Worm (Caenorhabditis elegans) whole organism, L2 larva: ENCODE results near the gene clec-149.

Experiments used
- C34F6.9 ChIP-seq: fragments of 150-350 bp; optimal IDR thresholded peaks from 2 replicates; lab custom pipeline; 2014; ENCODE audit warnings: missing biosample characterization, missing genetic modification characterization
- F13H6.1 ChIP-seq: sonication (generic microtip); optimal IDR thresholded peaks from 2 replicates; lab custom pipeline; 2016; ENCODE audit warnings: missing genetic modification characterization, missing compliant biosample characterization
- R02D3.7 ChIP-seq: fragments of 150-350 bp; optimal IDR thresholded peaks from 2 replicates; lab custom pipeline; 2014; ENCODE audit warnings: missing biosample characterization, missing genetic modification characterization
- Y55F3AM.14 ChIP-seq: fragments of 200-800 bp; sonication (Bioruptor generic); optimal IDR thresholded peaks from 2 replicates; lab custom pipeline; 2018; ENCODE audit warnings: mild to moderate bottlenecking, missing genetic modification characterization, missing compliant biosample characterization
- alr-1 ChIP-seq: fragments of 150-350 bp; optimal IDR thresholded peaks from 2 replicates; lab custom pipeline; 2014; ENCODE audit warnings: missing biosample characterization, missing genetic modification characterization
- ama-1 ChIP-seq: fragments of 150-350 bp; optimal IDR thresholded peaks from 2 replicates; lab custom pipeline; 2018; ENCODE audit warnings: inconsistent platforms
- ceh-82 ChIP-seq: fragments of 150-350 bp; optimal IDR thresholded peaks from 2 replicates; lab custom pipeline; 2014; ENCODE audit warnings: missing biosample characterization, missing genetic modification characterization
- crh-2 ChIP-seq: sonication (generic microtip); optimal IDR thresholded peaks from 2 replicates; lab custom pipeline; 2017; ENCODE audit warnings: missing biosample characterization, missing genetic modification characterization
- dmd-4 ChIP-seq: sonication (generic microtip); optimal IDR thresholded peaks from 2 replicates; lab custom pipeline; 2017; ENCODE audit warnings: missing biosample characterization, missing genetic modification characterization
- egl-27 ChIP-seq: sonication (generic microtip); optimal IDR thresholded peaks from 3 replicates; lab custom pipeline; 2017; ENCODE audit warnings: missing biosample characterization, missing genetic modification reagents, missing genetic modification characterization
- elt-3 ChIP-seq: sonication (generic microtip); optimal IDR thresholded peaks from 2 replicates; lab custom pipeline; 2017; ENCODE audit warnings: missing biosample characterization, missing genetic modification characterization
- fos-1 ChIP-seq: fragments of 150-350 bp; optimal IDR thresholded peaks from 2 replicates; lab custom pipeline; 2014; ENCODE audit warnings: missing biosample characterization, missing genetic modification characterization
- gmeb-1 ChIP-seq: fragments of 150-350 bp; optimal IDR thresholded peaks from 2 replicates; lab custom pipeline; 2014; ENCODE audit warnings: missing biosample characterization, missing genetic modification characterization
- lin-11 ChIP-seq: fragments of 150-350 bp; sonication (generic microtip); optimal IDR thresholded peaks from 2 replicates; lab custom pipeline; 2014; ENCODE audit warnings: missing biosample characterization, missing genetic modification characterization, inconsistent platforms, mixed read lengths
- lin-13 ChIP-seq: fragments of 150-350 bp; optimal IDR thresholded peaks from 2 replicates; lab custom pipeline; 2014; ENCODE audit warnings: missing biosample characterization, missing genetic modification reagents, missing genetic modification characterization
- lin-39 ChIP-seq: fragments of 150-350 bp; optimal IDR thresholded peaks from 2 replicates; lab custom pipeline; 2014; ENCODE audit warnings: missing biosample characterization, missing genetic modification reagents, missing genetic modification characterization
- lsy-2 ChIP-seq, 2 experiments: fragments of 150-350 bp in 1 of 2; sonication (generic microtip) in 1 of 2; optimal IDR thresholded peaks; 2 replicates each; lab custom pipeline; 2014 to 2017; ENCODE audit warnings: missing biosample characterization in 2 of 2, missing genetic modification characterization in 2 of 2
- mab-5 ChIP-seq: fragments of 150-350 bp; optimal IDR thresholded peaks from 2 replicates; lab custom pipeline; 2014; ENCODE audit warnings: missing biosample characterization, missing genetic modification characterization
- mbf-1 ChIP-seq: sonication (generic microtip); optimal IDR thresholded peaks from 2 replicates; lab custom pipeline; 2017; ENCODE audit warnings: missing biosample characterization, missing genetic modification characterization
- nhr-10 ChIP-seq: sonication (generic microtip); optimal IDR thresholded peaks from 2 replicates; lab custom pipeline; 2017; ENCODE audit warnings: missing biosample characterization, missing genetic modification characterization
- nhr-11 ChIP-seq: fragments of 150-350 bp; optimal IDR thresholded peaks from 2 replicates; lab custom pipeline; 2014; ENCODE audit warnings: missing biosample characterization, missing genetic modification characterization
- nhr-12 ChIP-seq: fragments of 150-350 bp; optimal IDR thresholded peaks from 2 replicates; lab custom pipeline; 2014; ENCODE audit warnings: missing biosample characterization, missing genetic modification characterization
- nhr-129 ChIP-seq: fragments of 150-350 bp; optimal IDR thresholded peaks from 2 replicates; lab custom pipeline; 2014; ENCODE audit warnings: missing biosample characterization, missing genetic modification characterization
- nhr-21 ChIP-seq: fragments of 150-350 bp; optimal IDR thresholded peaks from 2 replicates; lab custom pipeline; 2014; ENCODE audit warnings: missing biosample characterization, missing genetic modification characterization
- nhr-23 ChIP-seq: fragments of 150-350 bp; optimal IDR thresholded peaks from 2 replicates; lab custom pipeline; 2014; ENCODE audit warnings: missing biosample characterization, missing genetic modification reagents, missing genetic modification characterization
- nhr-237 ChIP-seq: fragments of 150-350 bp; optimal IDR thresholded peaks from 2 replicates; lab custom pipeline; 2014; ENCODE audit warnings: missing biosample characterization, missing genetic modification characterization
- nhr-25 ChIP-seq: fragments of 150-350 bp; sonication (generic microtip); optimal IDR thresholded peaks from 3 replicates; lab custom pipeline; 2014; ENCODE audit warnings: missing biosample characterization, missing genetic modification characterization
- nhr-6 ChIP-seq: fragments of 150-350 bp; optimal IDR thresholded peaks from 2 replicates; lab custom pipeline; 2014; ENCODE audit warnings: missing biosample characterization, missing genetic modification characterization
- nhr-77 ChIP-seq: fragments of 150-350 bp; optimal IDR thresholded peaks from 2 replicates; lab custom pipeline; 2014; ENCODE audit warnings: missing biosample characterization, missing genetic modification characterization
- peb-1 ChIP-seq: fragments of 150-350 bp; optimal IDR thresholded peaks from 2 replicates; lab custom pipeline; 2014; ENCODE audit warnings: missing biosample characterization, missing genetic modification characterization
- skn-1 ChIP-seq: sonication (generic microtip); optimal IDR thresholded peaks from 2 replicates; lab custom pipeline; 2017; ENCODE audit warnings: missing biosample characterization, missing genetic modification characterization
- sma-3 ChIP-seq: sonication (generic microtip); optimal IDR thresholded peaks from 2 replicates; lab custom pipeline; 2016; ENCODE audit warnings: missing genetic modification reagents, missing genetic modification characterization, missing compliant biosample characterization
- sma-9 ChIP-seq, 2 experiments: fragments of 150-350 bp in 1 of 2; sonication (generic microtip) in 1 of 2; optimal IDR thresholded peaks; 2 replicates each; lab custom pipeline; 2014 to 2016; ENCODE audit warnings: missing genetic modification characterization in 2 of 2, mild to moderate bottlenecking in 1 of 2, missing biosample characterization in 1 of 2, missing compliant biosample characterization in 1 of 2, missing genetic modification reagents in 1 of 2, moderate library complexity in 1 of 2
- snpc-4 ChIP-seq: fragments of 150-350 bp; optimal IDR thresholded peaks from 2 replicates; lab custom pipeline; 2014; ENCODE audit warnings: missing biosample characterization, missing genetic modification characterization
- unc-39 ChIP-seq: fragments of 150-350 bp; optimal IDR thresholded peaks from 2 replicates; lab custom pipeline; 2014; ENCODE audit warnings: missing biosample characterization, missing genetic modification characterization
- unc-55 ChIP-seq: fragments of 150-350 bp; sonication (generic microtip); optimal IDR thresholded peaks from 3 replicates; lab custom pipeline; 2014; ENCODE audit warnings: missing biosample characterization, missing genetic modification reagents, missing genetic modification characterization
- unc-62 ChIP-seq: fragments of 150-350 bp; optimal IDR thresholded peaks from 2 replicates; lab custom pipeline; 2014; ENCODE audit warnings: missing biosample characterization, missing genetic modification reagents, missing genetic modification characterization
- ztf-1 ChIP-seq: fragments of 200-800 bp; sonication (Bioruptor generic); conservative IDR thresholded peaks from 2 replicates; pipeline ENCODE4 v1.3.6; 2022; ENCODE audit warnings: missing genetic modification characterization, missing compliant biosample characterization
- ztf-11 ChIP-seq: sonication (generic microtip); optimal IDR thresholded peaks from 2 replicates; lab custom pipeline; 2017; ENCODE audit warnings: missing biosample characterization, missing genetic modification characterization
- ztf-4 ChIP-seq: fragments of 150-350 bp; optimal IDR thresholded peaks from 2 replicates; lab custom pipeline; 2014; ENCODE audit warnings: missing biosample characterization, missing genetic modification characterization

clec-149 gene

DNA sequence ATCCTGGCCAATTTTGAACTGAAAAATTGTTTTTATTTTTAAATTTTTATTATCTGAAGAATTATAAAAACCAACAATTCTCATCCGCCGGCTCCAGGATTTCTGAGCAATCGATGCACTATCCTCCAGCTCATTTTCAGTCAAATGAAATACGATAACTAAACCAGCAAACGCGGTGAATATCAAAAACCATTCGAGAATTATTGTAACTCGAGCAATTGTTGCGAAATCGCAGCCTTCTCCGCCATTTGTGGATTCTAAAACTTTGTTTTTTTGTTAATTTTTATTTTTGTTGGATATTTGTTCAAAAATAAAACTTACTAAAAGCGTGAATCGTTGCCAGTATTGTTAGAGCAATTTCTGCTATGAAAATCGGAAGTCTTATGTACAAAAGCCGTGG is 40.5 kb upstream of the clec-149 start:
- TF ChIP-seq lin-13 (GFP tag; lab: Kevin White, UChicago) (no peak), C34F6.9 (tag; lab: Kevin White, UChicago) (no peak), egl-27 (tag; lab: Kevin White, UChicago) (no peak), mbf-1 (tag; lab: Kevin White, UChicago) (no peak), lin-39 (tag; lab: Kevin White, UChicago) (no peak), unc-39 (no peak)

ce11 chrIII:783254-783753 is 39.7 kb upstream of the clec-149 start, which contains the start of the genes dagl-2 and ppm-1.G:
Gene dagl-2, minus strand, starts transcription at chrIII:783305.
Gene ppm-1.G, plus strand, starts transcription at chrIII:783703.
- TF ChIP-seq nhr-237 (tag; lab: Kevin White, UChicago) (no peak), lin-13 (GFP tag; lab: Kevin White, UChicago) (peak; percentile 59), unc-62 (GFP tag; lab: Kevin White, UChicago) (no peak), C34F6.9 (tag; lab: Kevin White, UChicago) (peak; percentile 89), nhr-25 (peak; percentile 62), unc-55 (GFP tag; lab: Kevin White, UChicago) (peak; percentile 90), nhr-129 (tag; lab: Kevin White, UChicago) (peak; percentile 39), F13H6.1 (peak; percentile 54), lin-11 (tag; lab: Kevin White, UChicago) (peak; percentile 80), alr-1 (tag; lab: Kevin White, UChicago) (no peak), fos-1 (tag; lab: Kevin White, UChicago) (peak; percentile 72), crh-2 (peak; percentile 72), sma-3 (GFP tag; lab: Kevin White, UChicago) (peak; percentile 72), ztf-4 (tag; lab: Kevin White, UChicago) (no peak), nhr-21 (tag; lab: Kevin White, UChicago) (peak; percentile 4), mab-5 (tag; lab: Kevin White, UChicago) (peak; percentile 38), nhr-10 (no peak), gmeb-1 (tag; lab: Kevin White, UChicago) (peak; percentile 58), lsy-2 (tag; optimal IDR thresholded peaks at IDR 0.05; lab: Kevin White, UChicago) (peak; percentile 63 to 89), nhr-6 (no peak), lin-39 (tag; lab: Kevin White, UChicago) (no peak), ztf-1 (GFP tag; lab: Robert Waterston, UW) (no peak), sma-9 (GFP tag; optimal IDR thresholded peaks at IDR 0.05; lab: Kevin White, UChicago) (peak; percentile 55), sma-9 (tag; optimal IDR thresholded peaks at IDR 0.05; lab: Kevin White, UChicago) (no peak), snpc-4 (tag; lab: Kevin White, UChicago) (peak; percentile 8)

ce11 chrIII:789604-790003 is 33.4 kb upstream of the clec-149 start:
- TF ChIP-seq unc-62 (GFP tag; lab: Kevin White, UChicago) (no peak), dmd-4 (tag; lab: Kevin White, UChicago) (no peak), ama-1 (lab: Kevin White, UChicago) (no peak), lsy-2 (tag; optimal IDR thresholded peaks at IDR 0.05; lab: Kevin White, UChicago) (peak in 1 of 2 experiments; percentile 39), nhr-21 (tag; lab: Kevin White, UChicago) (peak; percentile 5), alr-1 (tag; lab: Kevin White, UChicago) (no peak), nhr-237 (tag; lab: Kevin White, UChicago) (no peak), nhr-129 (tag; lab: Kevin White, UChicago) (no peak)

- no peak for TF ChIP-seq ceh-82 (tag; lab: Kevin White, UChicago)
- TF ChIP-seq mab-5 (tag; lab: Kevin White, UChicago): no peak
These were observed 32.4 kb upstream of the clec-149 start for ce11 chrIII:790591-790990.

ce11 chrIII:793595-793994 is 29.4 kb upstream of the clec-149 start, which contains the start of gene snt-2:
Gene snt-2, minus strand, starts transcription at chrIII:793733.
- TF ChIP-seq nhr-12 (tag; lab: Kevin White, UChicago): no peak
- TF ChIP-seq ztf-4 (tag; lab: Kevin White, UChicago): no peak
- peak; percentile 72 for TF ChIP-seq lin-11 (tag; lab: Kevin White, UChicago)
- TF ChIP-seq egl-27 (tag; lab: Kevin White, UChicago): no peak
- peak; percentile 45 for TF ChIP-seq F13H6.1
- TF ChIP-seq unc-55 (GFP tag; lab: Kevin White, UChicago): peak; percentile 92
- no peak for TF ChIP-seq nhr-10
- no peak for TF ChIP-seq elt-3 (tag; lab: Kevin White, UChicago)
- peak; percentile 56 for TF ChIP-seq nhr-21 (tag; lab: Kevin White, UChicago)
- peak; percentile 36 for TF ChIP-seq Y55F3AM.14 (GFP tag; lab: Kevin White, UChicago)
- TF ChIP-seq skn-1 (tag; lab: Kevin White, UChicago): no peak
- TF ChIP-seq ztf-11: no peak
- no peak for TF ChIP-seq unc-62 (GFP tag; lab: Kevin White, UChicago)
- peak; percentile 61 for TF ChIP-seq sma-3 (GFP tag; lab: Kevin White, UChicago)
- peak; percentile 71 for TF ChIP-seq nhr-129 (tag; lab: Kevin White, UChicago)
- no peak for TF ChIP-seq mbf-1 (tag; lab: Kevin White, UChicago)
- TF ChIP-seq ceh-82 (tag; lab: Kevin White, UChicago): no peak
- peak; percentile 4 for TF ChIP-seq mab-5 (tag; lab: Kevin White, UChicago)
- no peak for TF ChIP-seq nhr-77 (tag; lab: Kevin White, UChicago)
- TF ChIP-seq nhr-11: no peak
- peak; percentile 48 for TF ChIP-seq fos-1 (tag; lab: Kevin White, UChicago)
- TF ChIP-seq R02D3.7 (tag; lab: Kevin White, UChicago): no peak
- TF ChIP-seq gmeb-1 (tag; lab: Kevin White, UChicago): peak; percentile 78
- TF ChIP-seq lin-39 (tag; lab: Kevin White, UChicago): no peak
- TF ChIP-seq C34F6.9 (tag; lab: Kevin White, UChicago): peak; percentile 72
- no peak for TF ChIP-seq nhr-237 (tag; lab: Kevin White, UChicago)
- TF ChIP-seq peb-1 (tag; lab: Kevin White, UChicago): no peak
- TF ChIP-seq lin-13 (GFP tag; lab: Kevin White, UChicago): peak; percentile 75
- TF ChIP-seq unc-39: no peak
- peak; percentile 97 to 99 for TF ChIP-seq lsy-2 (tag; optimal IDR thresholded peaks at IDR 0.05; lab: Kevin White, UChicago)
- TF ChIP-seq nhr-23 (tag; lab: Kevin White, UChicago): no peak
